Worm (Caenorhabditis elegans) whole organism, late embryonic: ENCODE results near the gene K11H12.8.

Experiments
- F13H6.1 ChIP-seq: sonication (generic microtip); optimal IDR thresholded peaks from 2 replicates; lab custom pipeline; 2016; ENCODE audit warnings: missing genetic modification characterization, missing compliant biosample characterization
- ceh-24 ChIP-seq: sonication (generic microtip); optimal IDR thresholded peaks from 2 replicates; lab custom pipeline; 2016; ENCODE audit warnings: mild to moderate bottlenecking, missing genetic modification characterization, missing compliant biosample characterization
- ceh-34 ChIP-seq: sonication (generic microtip); optimal IDR thresholded peaks from 2 replicates; lab custom pipeline; 2016; ENCODE audit warnings: mild to moderate bottlenecking, missing genetic modification characterization, missing compliant biosample characterization
- fkh-6 ChIP-seq: sonication (generic microtip); optimal IDR thresholded peaks from 2 replicates; lab custom pipeline; 2016; ENCODE audit warnings: missing genetic modification characterization, missing compliant biosample characterization
- gmeb-2 ChIP-seq: sonication (generic microtip); optimal IDR thresholded peaks from 2 replicates; lab custom pipeline; 2016; ENCODE audit warnings: missing genetic modification characterization, inconsistent platforms, missing compliant biosample characterization
- lin-11 ChIP-seq: fragments of 200-800 bp; sonication (Bioruptor generic); optimal IDR thresholded peaks from 2 replicates; lab custom pipeline; 2018; ENCODE audit warnings: mild to moderate bottlenecking, missing genetic modification characterization, missing compliant biosample characterization
- nfya-1 ChIP-seq: sonication (generic microtip); optimal IDR thresholded peaks from 2 replicates; lab custom pipeline; 2017; ENCODE audit warnings: missing genetic modification characterization, mild to moderate bottlenecking, missing compliant biosample characterization, antibody characterized with exemption, moderate library complexity
- pag-3 ChIP-seq: sonication (generic microtip); optimal IDR thresholded peaks from 2 replicates; lab custom pipeline; 2016; ENCODE audit warnings: missing compliant biosample characterization, missing genetic modification characterization, borderline replicate concordance
- pax-1 ChIP-seq: fragments of 150-350 bp; optimal IDR thresholded peaks from 2 replicates; lab custom pipeline; 2014; ENCODE audit warnings: missing biosample characterization, missing genetic modification characterization
- sdc-2 ChIP-seq: sonication (generic microtip); optimal IDR thresholded peaks from 2 replicates; lab custom pipeline; 2016; ENCODE audit warnings: missing genotype, missing genetic modification characterization, missing compliant biosample characterization
- sox-4 ChIP-seq: sonication (generic microtip); optimal IDR thresholded peaks from 2 replicates; lab custom pipeline; 2017; ENCODE audit warnings: mild to moderate bottlenecking, missing genetic modification characterization, inconsistent platforms, missing compliant biosample characterization
- tbx-2 ChIP-seq: sonication (generic microtip); optimal IDR thresholded peaks from 2 replicates; lab custom pipeline; 2016; ENCODE audit warnings: missing genetic modification characterization, missing compliant biosample characterization
- unc-86 ChIP-seq: sonication (generic microtip); optimal IDR thresholded peaks from 2 replicates; lab custom pipeline; 2016; ENCODE audit warnings: missing genetic modification characterization, missing compliant biosample characterization
- zip-5 ChIP-seq: sonication (generic microtip); optimal IDR thresholded peaks from 2 replicates; lab custom pipeline; 2016; ENCODE audit warnings: missing genetic modification characterization, missing compliant biosample characterization

- no peak for TF ChIP-seq fkh-6 (tag; lab: Kevin White, UChicago)
- TF ChIP-seq pax-1: no peak
- no peak for TF ChIP-seq sdc-2 (tag; lab: Kevin White, UChicago)
- no peak for TF ChIP-seq sox-4 (tag; lab: Kevin White, UChicago)
- TF ChIP-seq ceh-24 (tag; lab: Kevin White, UChicago): no peak
- no peak for TF ChIP-seq nfya-1 (tag; lab: Kevin White, UChicago)
- TF ChIP-seq F13H6.1 (tag; lab: Kevin White, UChicago): no peak
- no peak for TF ChIP-seq tbx-2
- no peak for TF ChIP-seq gmeb-2 (tag; lab: Kevin White, UChicago)
- TF ChIP-seq ceh-34 (tag; lab: Kevin White, UChicago): no peak
- no peak for TF ChIP-seq pag-3 (tag; lab: Kevin White, UChicago)
- TF ChIP-seq unc-86 (tag; lab: Kevin White, UChicago): no peak
- TF ChIP-seq lin-11 (tag; lab: Kevin White, UChicago): no peak
- no peak for TF ChIP-seq zip-5 (tag; lab: Kevin White, UChicago)
These were observed 10.0 kb downstream of the K11H12.8 start, which contains the start of gene K11H12.7 for ce11 chrIV:665225-665624.
